Fruit fly (Drosophila melanogaster) whole organism, prepupa: Measurements from ENCODE around the gene PNUTS.

Experiments used
- Blimp-1 ChIP-seq: fragments of 200-800 bp; sonication (Bioruptor generic); optimal IDR thresholded peaks from 3 replicates; lab custom pipeline; 2017; ENCODE audit warnings: missing biosample characterization, missing genetic modification characterization, mild to moderate bottlenecking, moderate library complexity, missing genetic modification reagents
- CG10669 ChIP-seq: fragments of 200-800 bp; sonication (Bioruptor generic); optimal IDR thresholded peaks from 3 replicates; lab custom pipeline; 2018; ENCODE audit warnings: missing biosample characterization, mild to moderate bottlenecking, missing genetic modification characterization, moderate library complexity
- CG11294 ChIP-seq: fragments of 200-800 bp; sonication (Bioruptor generic); IDR thresholded peaks from 2 replicates; pipeline ENCODE4 v1.3.6; 2022; ENCODE audit warnings: missing biosample characterization, missing genetic modification characterization
- CG11762 ChIP-seq: fragments of 200-800 bp; sonication (Bioruptor generic); optimal IDR thresholded peaks from 3 replicates; lab custom pipeline; 2016; ENCODE audit warnings: missing biosample characterization, missing genetic modification characterization; ENCODE audit not compliant: insufficient read depth
- CG11902 ChIP-seq: fragments of 200-800 bp; sonication (Bioruptor generic); optimal IDR thresholded peaks from 3 replicates; lab custom pipeline; 2016; ENCODE audit warnings: missing biosample characterization, missing genetic modification characterization
- CG15336 ChIP-seq: fragments of 200-800 bp; sonication (Bioruptor generic); IDR thresholded peaks from 2 replicates; pipeline ENCODE4 v1.3.6; 2022; ENCODE audit warnings: missing biosample characterization, missing genetic modification characterization
- CG16779 ChIP-seq: fragments of 200-800 bp; sonication (Bioruptor generic); optimal IDR thresholded peaks from 3 replicates; lab custom pipeline; 2017; ENCODE audit warnings: missing biosample characterization, mild to moderate bottlenecking, missing genetic modification characterization
- CG3032 ChIP-seq: fragments of 200-800 bp; optimal IDR thresholded peaks from 2 replicates; lab custom pipeline; 2019; ENCODE audit warnings: missing biosample characterization, mild to moderate bottlenecking, missing genetic modification characterization, moderate library complexity
- CG31627 ChIP-seq: fragments of 200-800 bp; sonication (Bioruptor generic); optimal IDR thresholded peaks from 3 replicates; lab custom pipeline; 2016; ENCODE audit warnings: missing biosample characterization, missing genetic modification characterization
- CG34406 ChIP-seq: fragments of 200-800 bp; sonication (Bioruptor generic); optimal IDR thresholded peaks from 3 replicates; lab custom pipeline; 2016; ENCODE audit warnings: missing biosample characterization, missing genetic modification characterization
- CG6792 ChIP-seq: fragments of 200-800 bp; sonication (Bioruptor generic); optimal IDR thresholded peaks from 3 replicates; lab custom pipeline; 2016; ENCODE audit warnings: missing biosample characterization, missing genetic modification characterization
- CG6808 ChIP-seq: fragments of 200-800 bp; sonication (Bioruptor generic); optimal IDR thresholded peaks from 3 replicates; lab custom pipeline; 2017; ENCODE audit warnings: missing biosample characterization, missing genetic modification characterization, mild to moderate bottlenecking, moderate library complexity, missing genetic modification reagents
- CG6854 ChIP-seq: fragments of 200-800 bp; sonication (Bioruptor generic); optimal IDR thresholded peaks from 2 replicates; lab custom pipeline; 2017; ENCODE audit warnings: missing biosample characterization, mild to moderate bottlenecking, missing genetic modification characterization
- CG7368 ChIP-seq: fragments of 200-800 bp; sonication (Bioruptor generic); optimal IDR thresholded peaks from 3 replicates; lab custom pipeline; 2016; ENCODE audit warnings: missing biosample characterization, missing genetic modification characterization
- Eip93F ChIP-seq: fragments of 200-800 bp; sonication (Bioruptor generic); optimal IDR thresholded peaks from 2 replicates; lab custom pipeline; 2016; ENCODE audit warnings: missing biosample characterization, mild to moderate bottlenecking, missing genetic modification characterization
- Ets21C ChIP-seq: fragments of 200-800 bp; sonication (Bioruptor generic); optimal IDR thresholded peaks from 3 replicates; lab custom pipeline; 2016; ENCODE audit warnings: missing biosample characterization, missing genetic modification characterization
- Ets96B ChIP-seq: fragments of 200-800 bp; optimal IDR thresholded peaks from 2 replicates; lab custom pipeline; 2019; ENCODE audit warnings: missing biosample characterization, mild to moderate bottlenecking, missing genetic modification characterization, moderate library complexity
- Hr38 ChIP-seq: sonication (Bioruptor generic); optimal IDR thresholded peaks from 2 replicates; lab custom pipeline; 2016; ENCODE audit warnings: missing biosample characterization, missing genetic modification characterization
- Hr39 ChIP-seq: fragments of 200-800 bp; sonication (Bioruptor generic); optimal IDR thresholded peaks from 2 replicates; lab custom pipeline; 2016; ENCODE audit warnings: missing biosample characterization, missing genetic modification characterization
- Hr4 ChIP-seq: fragments of 200-800 bp; sonication (Bioruptor generic); optimal IDR thresholded peaks from 3 replicates; lab custom pipeline; 2016; ENCODE audit warnings: missing biosample characterization, missing genetic modification characterization
- Lpt ChIP-seq: fragments of 200-800 bp; sonication (Bioruptor generic); optimal IDR thresholded peaks from 3 replicates; lab custom pipeline; 2016; ENCODE audit warnings: missing biosample characterization, missing genetic modification characterization
- Met ChIP-seq: fragments of 200-800 bp; sonication (Bioruptor generic); optimal IDR thresholded peaks from 3 replicates; lab custom pipeline; 2016; ENCODE audit warnings: missing biosample characterization, missing genetic modification characterization
- Smox ChIP-seq: fragments of 200-800 bp; sonication (Bioruptor generic); optimal IDR thresholded peaks from 3 replicates; lab custom pipeline; 2016; ENCODE audit warnings: missing biosample characterization, missing genetic modification characterization
- Sox102F ChIP-seq: fragments of 200-800 bp; sonication (Bioruptor generic); optimal IDR thresholded peaks from 2 replicates; lab custom pipeline; 2016; ENCODE audit warnings: missing biosample characterization, mild to moderate bottlenecking, missing genetic modification characterization
- Sox15 ChIP-seq: fragments of 200-800 bp; sonication (Bioruptor generic); optimal IDR thresholded peaks from 3 replicates; lab custom pipeline; 2016; ENCODE audit warnings: missing biosample characterization, missing genetic modification characterization
- achi ChIP-seq: fragments of 200-800 bp; sonication (Bioruptor generic); optimal IDR thresholded peaks from 3 replicates; lab custom pipeline; 2016; ENCODE audit warnings: missing biosample characterization, missing genetic modification characterization
- acj6 ChIP-seq: fragments of 200-800 bp; sonication (Bioruptor generic); optimal IDR thresholded peaks from 3 replicates; lab custom pipeline; 2016; ENCODE audit warnings: missing biosample characterization, missing genetic modification characterization
- cyc ChIP-seq: fragments of 200-800 bp; sonication (Bioruptor generic); optimal IDR thresholded peaks from 3 replicates; lab custom pipeline; 2016; ENCODE audit warnings: missing biosample characterization, missing genetic modification characterization
- dac ChIP-seq: fragments of 200-800 bp; sonication (Bioruptor generic); optimal IDR thresholded peaks from 2 replicates; lab custom pipeline; 2017; ENCODE audit warnings: missing biosample characterization, mild to moderate bottlenecking, missing genetic modification characterization
- eg ChIP-seq: fragments of 200-800 bp; sonication (Bioruptor generic); IDR thresholded peaks from 3 replicates; pipeline ENCODE4 v1.3.6; 2022; ENCODE audit warnings: missing biosample characterization, missing genetic modification characterization
- esn ChIP-seq: fragments of 200-800 bp; sonication (Bioruptor generic); optimal IDR thresholded peaks from 2 replicates; lab custom pipeline; 2016; ENCODE audit warnings: missing biosample characterization, mild to moderate bottlenecking, missing genetic modification characterization, moderate library complexity
- fd59A ChIP-seq: fragments of 200-800 bp; sonication (Bioruptor generic); optimal IDR thresholded peaks from 2 replicates; lab custom pipeline; 2017; ENCODE audit warnings: missing biosample characterization, mild to moderate bottlenecking, missing genetic modification characterization, missing genetic modification reagents
- fd85E ChIP-seq: fragments of 200-800 bp; sonication (Bioruptor generic); optimal IDR thresholded peaks from 3 replicates; lab custom pipeline; 2016; ENCODE audit warnings: missing biosample characterization, missing genetic modification characterization
- fkh ChIP-seq: fragments of 200-800 bp; sonication (Bioruptor generic); optimal IDR thresholded peaks from 3 replicates; lab custom pipeline; 2017; ENCODE audit warnings: missing biosample characterization, mild to moderate bottlenecking, missing genetic modification characterization, moderate library complexity
- lz ChIP-seq: fragments of 200-800 bp; sonication (Bioruptor generic); optimal IDR thresholded peaks from 3 replicates; lab custom pipeline; 2016; ENCODE audit warnings: missing biosample characterization, missing genetic modification characterization
- net ChIP-seq: fragments of 200-800 bp; sonication (Bioruptor generic); optimal IDR thresholded peaks from 3 replicates; lab custom pipeline; 2016; ENCODE audit warnings: missing biosample characterization, missing genetic modification characterization
- pdm3 ChIP-seq: fragments of 200-800 bp; sonication (Bioruptor generic); optimal IDR thresholded peaks from 3 replicates; lab custom pipeline; 2016; ENCODE audit warnings: missing biosample characterization, missing genetic modification characterization
- salr ChIP-seq, 2 experiments: fragments of 200-800 bp; sonication (Bioruptor generic); optimal IDR thresholded peaks; 3 replicates each; lab custom pipeline; 2016 to 2018; ENCODE audit warnings: missing biosample characterization in 2 of 2, missing genetic modification characterization in 2 of 2, mild to moderate bottlenecking in 1 of 2
- svp ChIP-seq: fragments of 200-800 bp; sonication (Bioruptor generic); peaks from one replicate; lab custom pipeline; 2016; ENCODE audit warnings: missing biosample characterization, missing genetic modification characterization
- vri ChIP-seq: fragments of 200-800 bp; sonication (Bioruptor generic); optimal IDR thresholded peaks from 3 replicates; lab custom pipeline; 2016; ENCODE audit warnings: missing biosample characterization, mild to moderate bottlenecking, missing genetic modification characterization

Gene PNUTS

DNA sequence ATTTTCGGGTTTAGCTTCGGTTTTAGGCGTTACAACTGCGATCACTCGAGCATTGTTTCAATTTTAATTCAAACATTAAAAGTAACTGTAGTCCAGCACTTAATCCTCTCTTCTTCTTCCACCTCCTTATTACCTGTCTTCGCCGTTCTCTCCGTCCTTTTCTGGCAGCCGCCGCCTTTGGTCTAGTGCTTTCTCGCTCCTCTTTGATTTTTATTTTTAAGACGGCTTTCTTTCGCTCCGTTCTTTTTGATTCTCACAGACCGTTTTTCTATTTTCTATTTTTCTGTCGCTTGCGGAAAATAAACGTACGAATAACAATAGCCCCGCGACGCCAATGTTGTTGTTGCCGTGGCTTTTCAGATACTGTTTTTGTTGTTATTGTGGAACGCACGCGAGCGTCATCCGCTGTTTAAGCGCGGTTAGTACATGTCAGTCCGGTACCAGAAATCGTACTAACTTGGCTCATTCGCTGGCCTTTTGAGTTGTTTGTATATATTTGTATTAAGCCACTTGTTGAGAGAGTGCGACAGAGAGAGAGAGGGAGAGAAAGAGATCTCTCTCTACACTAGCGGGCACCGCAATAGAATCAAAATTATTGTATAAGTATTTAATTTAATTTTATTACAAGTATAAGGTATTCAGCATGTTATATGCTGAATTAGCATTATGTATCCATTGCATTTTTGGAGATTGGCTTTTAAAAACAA is 2.2 kb upstream of the PNUTS start, which contains the start of gene aru (continued):
- no peak for TF ChIP-seq CG6808 (GFP tag; lab: Kevin White, UChicago)
- no peak for TF ChIP-seq Blimp-1 (GFP tag; lab: Kevin White, UChicago)
- no peak for TF ChIP-seq fd59A
- no peak for TF ChIP-seq Hr39 (GFP tag; lab: Kevin White, UChicago)
- peak; percentile 13 for TF ChIP-seq CG16779 (tag; lab: Kevin White, UChicago)
- TF ChIP-seq pdm3 (GFP tag; lab: Kevin White, UChicago), result peak; percentile 24
- TF ChIP-seq CG31627 (GFP tag; lab: Kevin White, UChicago), result no peak
- peak; percentile 59; the same call in 2 of the 3 replicates for TF ChIP-seq eg (GFP tag; lab: Robert Waterston, UW)
- TF ChIP-seq Sox15 (GFP tag; lab: Kevin White, UChicago), result no peak
- peak in 1 of 2 experiments; percentile 9 for TF ChIP-seq salr (GFP tag; optimal IDR thresholded peaks at IDR 0.05; lab: Kevin White, UChicago)
- peak; percentile 10 for TF ChIP-seq net (GFP tag; lab: Kevin White, UChicago)
- TF ChIP-seq Met (GFP tag; lab: Kevin White, UChicago), result peak; percentile 41
- peak; percentile 53 for TF ChIP-seq Sox102F (GFP tag; lab: Kevin White, UChicago)
- no peak for TF ChIP-seq Eip93F (GFP tag; lab: Kevin White, UChicago)
- TF ChIP-seq CG6854 (GFP tag; lab: Kevin White, UChicago), result no peak
- no peak for TF ChIP-seq cyc
- peak; percentile 25 for TF ChIP-seq fd85E
- peak; percentile 37 for TF ChIP-seq Hr4 (GFP tag; lab: Kevin White, UChicago)
- TF ChIP-seq Lpt (GFP tag; lab: Kevin White, UChicago), result peak; percentile 25
- TF ChIP-seq svp (GFP tag; lab: Kevin White, UChicago), result peak; percentile 54
- TF ChIP-seq Smox (GFP tag; lab: Kevin White, UChicago), result peak; percentile 21
- peak; percentile 33 for TF ChIP-seq acj6 (GFP tag; lab: Kevin White, UChicago)
- peak; percentile 1 for TF ChIP-seq CG6792 (GFP tag; lab: Kevin White, UChicago)
- TF ChIP-seq achi (GFP tag; lab: Kevin White, UChicago), result peak; percentile 12
- peak; percentile 28 for TF ChIP-seq vri
- TF ChIP-seq Ets96B, result peak; percentile 22
- no peak for TF ChIP-seq dac (GFP tag; lab: Kevin White, UChicago)
- no peak for TF ChIP-seq CG11294
- peak; percentile 29 for TF ChIP-seq CG10669 (GFP tag; lab: Kevin White, UChicago)
- TF ChIP-seq fkh (GFP tag; lab: Kevin White, UChicago), result peak; percentile 57
- peak; percentile 22 for TF ChIP-seq CG3032 (tag; lab: Kevin White, UChicago)
- TF ChIP-seq Hr38 (GFP tag; lab: Kevin White, UChicago), result no peak
- no peak for TF ChIP-seq CG11762 (GFP tag; lab: Kevin White, UChicago)
- peak; percentile 40 for TF ChIP-seq esn (GFP tag; lab: Kevin White, UChicago)
- TF ChIP-seq CG34406 (GFP tag; lab: Kevin White, UChicago), result no peak
- peak; percentile 62; the same call in 1 of the 2 replicates for TF ChIP-seq CG15336
- peak; percentile 12 for TF ChIP-seq CG7368 (GFP tag; lab: Kevin White, UChicago)

DNA sequence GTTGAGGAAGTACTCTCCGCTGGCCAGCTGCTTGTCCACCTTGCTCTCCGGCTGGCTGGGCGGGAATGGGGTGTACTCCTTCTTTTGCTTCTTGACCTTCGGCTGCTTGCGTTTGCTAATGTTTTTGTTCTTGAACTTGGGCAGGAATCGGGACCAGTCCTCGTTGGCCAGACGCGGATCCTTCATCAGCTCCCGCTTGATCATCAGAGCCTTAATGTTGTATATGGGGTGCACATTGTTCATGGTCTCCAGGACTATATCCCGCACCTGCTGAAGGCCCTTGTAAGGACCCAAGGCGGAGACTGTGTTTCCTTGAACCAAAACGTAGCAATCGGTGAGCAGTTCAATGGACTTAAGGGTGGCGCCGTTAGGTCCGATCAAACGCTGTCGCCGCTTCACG is 1.3 kb upstream of the PNUTS start:
- TF ChIP-seq CG10669 (GFP tag; lab: Kevin White, UChicago), result no peak
- no peak for TF ChIP-seq Blimp-1 (GFP tag; lab: Kevin White, UChicago)
- no peak for TF ChIP-seq esn (GFP tag; lab: Kevin White, UChicago)
- no peak for TF ChIP-seq Hr4 (GFP tag; lab: Kevin White, UChicago)
- TF ChIP-seq lz (GFP tag; lab: Kevin White, UChicago), result no peak
- no peak for TF ChIP-seq Met (GFP tag; lab: Kevin White, UChicago)
- no peak for TF ChIP-seq CG6854 (GFP tag; lab: Kevin White, UChicago)
- TF ChIP-seq CG15336, result no peak
- no peak for TF ChIP-seq Ets21C (GFP tag; lab: Kevin White, UChicago)
- no peak for TF ChIP-seq fd85E
- TF ChIP-seq CG11902 (GFP tag; lab: Kevin White, UChicago), result no peak
